Worm (Caenorhabditis elegans): ENCODE data around the gene tph-1.

The tph-1 gene

DNA sequence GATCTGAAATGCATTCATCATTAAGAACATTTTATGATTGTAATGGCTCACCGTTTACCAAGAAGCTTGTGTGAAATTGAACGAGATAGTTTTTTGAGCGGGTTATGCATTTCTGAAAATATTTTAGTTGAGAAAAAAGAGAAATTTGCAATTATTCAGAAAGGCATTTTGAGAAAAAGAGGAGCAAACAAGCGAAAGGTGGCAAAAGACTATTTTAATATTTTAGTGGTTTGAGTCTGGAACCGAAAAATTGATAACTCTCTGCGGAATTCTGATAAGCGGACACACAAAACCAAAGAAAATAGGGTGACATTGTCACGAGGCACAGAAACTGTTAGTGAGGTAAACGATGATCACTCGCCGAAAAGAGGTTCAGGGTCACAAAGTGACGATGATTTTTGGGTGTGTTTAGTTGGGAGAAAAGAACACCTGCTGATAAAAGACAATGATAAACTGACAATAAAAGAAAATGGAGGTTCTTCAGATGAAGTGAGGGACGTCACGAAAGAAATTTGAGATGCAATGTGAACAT is 5.6 kb downstream of the tph-1 start (continued):
- TF ChIP-seq madf-9 (GFP tag; conservative IDR thresholded peaks at IDR 0.05) (0 out of 2 replicates have a peak, but pooled peaks have one; percentile 30), nhr-25 (tag; optimal IDR thresholded peaks at IDR 0.05; ENCODE audit: borderline replicate concordance, insufficient read depth) (peak; percentile 6), snpc-1.2 (GFP tag; IDR thresholded peaks at IDR 0.05) (no peak), hlh-11 (tag; optimal IDR thresholded peaks at IDR 0.05) (peak; percentile 93), nhr-77 (tag; optimal IDR thresholded peaks at IDR 0.05) (peak; percentile 78), F10B5.3 (tag; optimal IDR thresholded peaks at IDR 0.05) (no peak), lin-39 (tag; optimal IDR thresholded peaks at IDR 0.05) (no peak), T26A8.4 (GFP tag; IDR thresholded peaks at IDR 0.05) (no peak), mdl-1 (tag; optimal IDR thresholded peaks at IDR 0.05) (peak in 1 of 2 experiments; percentile 81), mxl-3 (GFP tag; optimal IDR thresholded peaks at IDR 0.05) (peak; percentile 31), zfp-3 (GFP tag; conservative IDR thresholded peaks at IDR 0.05) (0 out of 2 replicates have a peak, but pooled peaks have one; percentile 28), lsy-2 (tag; optimal IDR thresholded peaks at IDR 0.05) (peak in 1 of 2 experiments; percentile 29), nhr-48 (tag; optimal IDR thresholded peaks at IDR 0.05) (peak; percentile 43), tra-1 (GFP tag; IDR thresholded peaks at IDR 0.05) (peak; percentile 68), nhr-28 (tag; optimal IDR thresholded peaks at IDR 0.05) (peak; percentile 88)

- TF ChIP-seq skn-1 (tag; optimal IDR thresholded peaks at IDR 0.05), result no peak
- TF ChIP-seq aha-1 (tag), result peak; percentile 68
- no peak for TF ChIP-seq hmg-1.1 (GFP tag; IDR thresholded peaks at IDR 0.05)
These were observed 6.3 kb downstream of the tph-1 start, which contains the start of gene ZK1290.14 for ce11 chrII:7555454-7555853. Gene ZK1290.14 (minus strand): TSS chrII:7555592.

- TF ChIP-seq lim-7 (GFP tag; IDR thresholded peaks at IDR 0.05) (no peak), nhr-48 (tag; optimal IDR thresholded peaks at IDR 0.05) (peak; percentile 17), nhr-28 (tag; optimal IDR thresholded peaks at IDR 0.05) (peak; percentile 30), spr-3 (GFP tag; optimal IDR thresholded peaks at IDR 0.05) (no peak), zfp-2 (tag; optimal IDR thresholded peaks at IDR 0.05) (no peak), daf-8 (GFP tag; IDR thresholded peaks at IDR 0.05) (no peak), Y75B8A.6 (GFP tag; IDR thresholded peaks at IDR 0.05) (no peak), daf-16 (GFP tag; optimal IDR thresholded peaks at IDR 0.05) (no peak), daf-16 (tag; optimal IDR thresholded peaks at IDR 0.05) (peak; percentile 77), mdl-1 (tag; optimal IDR thresholded peaks at IDR 0.05) (peak in 1 of 2 experiments; percentile 33), nhr-41 (GFP tag; IDR thresholded peaks at IDR 0.05) (0 out of 2 replicates have a peak, but pooled peaks have one; percentile 34), nhr-42 (GFP tag; IDR thresholded peaks at IDR 0.05) (no peak), zip-2 (tag; optimal IDR thresholded peaks at IDR 0.05) (no peak), hlh-11 (tag; optimal IDR thresholded peaks at IDR 0.05) (peak; percentile 66), sdz-12 (GFP tag; optimal IDR thresholded peaks at IDR 0.05) (no peak), ctbp-1 (GFP tag; IDR thresholded peaks at IDR 0.05) (no peak), mxl-2 (GFP tag; conservative IDR thresholded peaks at IDR 0.05) (no peak), daf-12 (tag; optimal IDR thresholded peaks at IDR 0.05) (no peak), lin-1 (GFP tag; IDR thresholded peaks at IDR 0.05) (no peak), tra-1 (GFP tag; IDR thresholded peaks at IDR 0.05) (no peak), php-3 (GFP tag; IDR thresholded peaks at IDR 0.05) (peak; percentile 35; the same call in 1 of the 2 replicates), T26A8.4 (GFP tag; IDR thresholded peaks at IDR 0.05) (no peak), hif-1 (tag; optimal IDR thresholded peaks at IDR 0.05) (no peak), dmd-6 (GFP tag; IDR thresholded peaks at IDR 0.05) (peak; percentile 83), unc-62 (GFP tag; optimal IDR thresholded peaks at IDR 0.05 in 1 of 2) (peak in 1 of 2 experiments; percentile 94), unc-62 (tag; optimal IDR thresholded peaks at IDR 0.05) (no peak), duxl-1 (tag; optimal IDR thresholded peaks at IDR 0.05; ENCODE audit: poor library complexity) (no peak), lir-3 (tag; optimal IDR thresholded peaks at IDR 0.05) (no peak), ceh-62 (tag; optimal IDR thresholded peaks at IDR 0.05) (no peak), mep-1 (tag; optimal IDR thresholded peaks at IDR 0.05) (no peak), lin-15B (tag; optimal IDR thresholded peaks at IDR 0.05) (no peak), cey-2 (tag; optimal IDR thresholded peaks at IDR 0.05; ENCODE audit: borderline replicate concordance, insufficient read depth) (no peak), madf-5 (GFP tag; IDR thresholded peaks at IDR 0.05) (no peak), ZK546.5 (tag; optimal IDR thresholded peaks at IDR 0.05) (no peak), lin-29 (GFP tag; IDR thresholded peaks at IDR 0.05) (no peak)
These were observed 8.8 kb downstream of the tph-1 start for ce11 chrII:7557981-7558380.

Data from whole organism, L4 larva.